Fruit fly (Drosophila melanogaster): ENCODE results near the gene CG34043.

The CG34043 gene

dm6 chr2L:10266511-10266910 is 14.2 kb downstream of the CG34043 start, which contains the start of gene CG4953 (continued):
- TF ChIP-seq C15 (GFP tag; IDR thresholded peaks at IDR 0.05) (no peak), CG9817 (tag; optimal IDR thresholded peaks at IDR 0.05) (no peak), org-1 (GFP tag; optimal IDR thresholded peaks at IDR 0.05) (no peak), dimm (GFP tag; IDR thresholded peaks at IDR 0.05) (no peak), CG2202 (tag; optimal IDR thresholded peaks at IDR 0.05) (no peak), CG3065 (GFP tag; optimal IDR thresholded peaks at IDR 0.05) (no peak), NC2α (GFP tag; optimal IDR thresholded peaks at IDR 0.05) (no peak), CG12659 (GFP tag; optimal IDR thresholded peaks at IDR 0.05) (peak; percentile 4), CG17802 (tag; optimal IDR thresholded peaks at IDR 0.05) (no peak), Elba2 (GFP tag; optimal IDR thresholded peaks at IDR 0.05) (no peak), CG9797 (GFP tag; optimal IDR thresholded peaks at IDR 0.05) (peak; percentile 18)

- no peak for TF ChIP-seq phol (tag; optimal IDR thresholded peaks at IDR 0.05)
- no peak for TF ChIP-seq cas (GFP tag; IDR thresholded peaks at IDR 0.05)
- TF ChIP-seq nerfin-2 (GFP tag; IDR thresholded peaks at IDR 0.05; ENCODE audit: partially characterized antibody) = no peak
- no peak for TF ChIP-seq ssp (GFP tag; IDR thresholded peaks at IDR 0.05)
- peak; percentile 68 for TF ChIP-seq MBD-R2 (GFP tag; IDR thresholded peaks at IDR 0.05)
- no peak for TF ChIP-seq Pdp1 (GFP tag; optimal IDR thresholded peaks at IDR 0.05)
- TF ChIP-seq eyg (GFP tag; optimal IDR thresholded peaks at IDR 0.05) = no peak
- TF ChIP-seq Fer2 (tag; optimal IDR thresholded peaks at IDR 0.05) = no peak
- TF ChIP-seq CG6683 (GFP tag; optimal IDR thresholded peaks at IDR 0.05) = no peak
- no peak for TF ChIP-seq dmrt99B (tag; optimal IDR thresholded peaks at IDR 0.05)
- TF ChIP-seq CG43689 (GFP tag; IDR thresholded peaks at IDR 0.05) = no peak
- TF ChIP-seq CG1024 (GFP tag; IDR thresholded peaks at IDR 0.05) = no peak
- no peak for TF ChIP-seq CoRest (tag; optimal IDR thresholded peaks at IDR 0.05)
- peak; percentile 55; the same call in 1 of the 3 replicates for TF ChIP-seq Opbp (GFP tag; IDR thresholded peaks at IDR 0.05; ENCODE audit: partially characterized antibody)
- TF ChIP-seq Drgx (GFP tag; IDR thresholded peaks at IDR 0.05) = no peak
- TF ChIP-seq vvl (GFP tag; IDR thresholded peaks at IDR 0.05) = no peak
- no peak for TF ChIP-seq Nf-YA (GFP tag; IDR thresholded peaks at IDR 0.05)
- TF ChIP-seq br (optimal IDR thresholded peaks at IDR 0.05) = no peak
- no peak for TF ChIP-seq zen (tag; optimal IDR thresholded peaks at IDR 0.05)
- no peak for TF ChIP-seq stc (GFP tag; IDR thresholded peaks at IDR 0.05)
- TF ChIP-seq GATAe (GFP tag; conservative IDR thresholded peaks at IDR 0.05) = no peak
- no peak for TF ChIP-seq HmgZ (tag; optimal IDR thresholded peaks at IDR 0.05)
- no peak for TF ChIP-seq CG4820 (GFP tag; optimal IDR thresholded peaks at IDR 0.05)
- peak; percentile 0 for TF ChIP-seq CG34376 (GFP tag; optimal IDR thresholded peaks at IDR 0.05)
- no peak for TF ChIP-seq lilli (GFP tag; optimal IDR thresholded peaks at IDR 0.05)
- TF ChIP-seq Ets65A (GFP tag) = no peak
- no peak for TF ChIP-seq CG6254 (GFP tag; optimal IDR thresholded peaks at IDR 0.05)
- TF ChIP-seq Optix (GFP tag; IDR thresholded peaks at IDR 0.05) = no peak
- TF ChIP-seq Scr (GFP tag; IDR thresholded peaks at IDR 0.05; ENCODE audit: partially characterized antibody) = peak; percentile 58
- peak; percentile 94 for TF ChIP-seq CG30020 (tag; optimal IDR thresholded peaks at IDR 0.05)
- TF ChIP-seq wek (GFP tag; optimal IDR thresholded peaks at IDR 0.05) = no peak
- TF ChIP-seq CG1792 (GFP tag; optimal IDR thresholded peaks at IDR 0.05) = no peak
- no peak for TF ChIP-seq gcm2 (GFP tag; optimal IDR thresholded peaks at IDR 0.05)
- TF ChIP-seq stwl (tag; optimal IDR thresholded peaks at IDR 0.05) = peak; percentile 30
- TF ChIP-seq Lpt (GFP tag; optimal IDR thresholded peaks at IDR 0.05) = no peak
- peak; percentile 42; the same call in 1 of the 3 replicates for TF ChIP-seq row (GFP tag; IDR thresholded peaks at IDR 0.05)
- peak; percentile 63 for TF ChIP-seq BEAF-32 (GFP tag; optimal IDR thresholded peaks at IDR 0.05)
- TF ChIP-seq lab (GFP tag; optimal IDR thresholded peaks at IDR 0.05) = no peak
- TF ChIP-seq disco-r (GFP tag; optimal IDR thresholded peaks at IDR 0.05) = no peak
- no peak for TF ChIP-seq CG12299 (tag; optimal IDR thresholded peaks at IDR 0.05)
Observed at dm6 chr2L:10265129-10265528, 15.5 kb downstream of the CG34043 start, which contains the start of gene Mob3. Gene Mob3, plus strand, starts transcription at chr2L:10265336.
